Fruit fly (Drosophila melanogaster) whole organism, embryonic: ENCODE measurements around the gene Ocrl.
A peak's percentile ranks its signal among the peaks of the same experiment; 100 is the strongest.

Source experiments
- B-H1 ChIP-seq: fragments of 200-800 bp; sonication (Bioruptor generic); IDR thresholded peaks from 3 replicates; pipeline ENCODE4 v1.3.6; 2022; ENCODE audit warnings: missing biosample characterization, missing genetic modification characterization
- BEAF-32 ChIP-seq: fragments of 200-800 bp; sonication (Bioruptor generic); optimal IDR thresholded peaks from 3 replicates; lab custom pipeline; 2017; ENCODE audit warnings: missing biosample characterization, missing genetic modification characterization, mild to moderate bottlenecking, moderate library complexity, missing genetic modification reagents
- CG10209 ChIP-seq: fragments of 200-800 bp; sonication (Bioruptor generic); optimal IDR thresholded peaks from 3 replicates; lab custom pipeline; 2017; ENCODE audit warnings: missing biosample characterization, mild to moderate bottlenecking, missing genetic modification characterization, missing genetic modification reagents
- CG10431 ChIP-seq: fragments of 200-800 bp; sonication (Bioruptor generic); optimal IDR thresholded peaks from 3 replicates; lab custom pipeline; 2018; ENCODE audit warnings: missing biosample characterization, mild to moderate bottlenecking, missing genetic modification characterization
- CG10959 ChIP-seq: fragments of 200-800 bp; sonication (Bioruptor generic); IDR thresholded peaks from 2 replicates; pipeline ENCODE4 v1.3.6; 2022; ENCODE audit warnings: missing biosample characterization, missing genetic modification characterization
- CG12155 ChIP-seq: fragments of 200-800 bp; sonication (Bioruptor generic); optimal IDR thresholded peaks from 3 replicates; lab custom pipeline; 2016; ENCODE audit warnings: missing biosample characterization, missing genetic modification characterization
- CG13296 ChIP-seq: fragments of 200-800 bp; sonication (Bioruptor generic); optimal IDR thresholded peaks from 3 replicates; lab custom pipeline; 2018; ENCODE audit warnings: missing biosample characterization, mild to moderate bottlenecking, missing genetic modification characterization
- CG14441 ChIP-seq: fragments of 200-800 bp; sonication (Bioruptor generic); IDR thresholded peaks from 2 replicates; pipeline ENCODE4 v1.3.6; 2022; ENCODE audit warnings: missing biosample characterization, missing genetic modification characterization
- CG14965 ChIP-seq: fragments of 200-800 bp; sonication (Bioruptor generic); optimal IDR thresholded peaks from 2 replicates; lab custom pipeline; 2016; ENCODE audit warnings: missing biosample characterization, missing genetic modification characterization, borderline replicate concordance
- CG16815 ChIP-seq: fragments of 200-800 bp; sonication (Bioruptor generic); optimal IDR thresholded peaks from 3 replicates; lab custom pipeline; 2017; ENCODE audit warnings: missing biosample characterization, mild to moderate bottlenecking, missing genetic modification characterization
- CG17912 ChIP-seq: fragments of 200-800 bp; sonication (Bioruptor generic); optimal IDR thresholded peaks from 2 replicates; lab custom pipeline; 2018; ENCODE audit warnings: missing biosample characterization, mild to moderate bottlenecking, missing genetic modification characterization
- CG31224 ChIP-seq: fragments of 200-800 bp; sonication (Bioruptor generic); IDR thresholded peaks from 2 replicates; pipeline ENCODE4 v1.3.6; 2022; ENCODE audit warnings: missing biosample characterization, missing genetic modification characterization
- CG3726 ChIP-seq: fragments of 200-800 bp; sonication (Bioruptor generic); IDR thresholded peaks from 3 replicates; pipeline ENCODE4, ENCODE4 v1.3.6; 2022; ENCODE audit warnings: missing biosample characterization, missing genetic modification characterization
- CG4282 ChIP-seq: fragments of 200-800 bp; sonication (Bioruptor generic); optimal IDR thresholded peaks from 2 replicates; lab custom pipeline; 2016; ENCODE audit warnings: missing biosample characterization, missing genetic modification characterization
- CG6272 ChIP-seq: fragments of 200-800 bp; sonication (Bioruptor generic); IDR thresholded peaks from 2 replicates; pipeline ENCODE4 v1.3.6; 2022; ENCODE audit warnings: missing biosample characterization, missing genetic modification characterization
- CG6683 ChIP-seq: fragments of 200-800 bp; sonication (Bioruptor generic); optimal IDR thresholded peaks from 2 replicates; lab custom pipeline; 2017; ENCODE audit warnings: missing biosample characterization, mild to moderate bottlenecking, missing genetic modification characterization, missing genetic modification reagents
- CG6765 ChIP-seq: fragments of 200-800 bp; sonication (Bioruptor generic); optimal IDR thresholded peaks from 3 replicates; lab custom pipeline; 2017; ENCODE audit warnings: missing biosample characterization, mild to moderate bottlenecking, missing genetic modification characterization
- CG8290 ChIP-seq, 3 experiments: fragments of 200-800 bp; sonication (Bioruptor generic); optimal IDR thresholded peaks; 2 replicates each; lab custom pipeline; 2016 to 2019; ENCODE audit warnings: missing biosample characterization in 3 of 3, missing genetic modification characterization in 3 of 3, mild to moderate bottlenecking in 2 of 3, moderate library complexity in 1 of 3
- CG9797 ChIP-seq: fragments of 200-800 bp; sonication (Bioruptor generic); optimal IDR thresholded peaks from 3 replicates; lab custom pipeline; 2018; ENCODE audit warnings: missing biosample characterization, mild to moderate bottlenecking, missing genetic modification characterization
- CkIIα-i1 ChIP-seq: fragments of 200-800 bp; sonication (Bioruptor generic); IDR thresholded peaks from 2 replicates; pipeline ENCODE4 v1.3.6; 2022; ENCODE audit warnings: missing biosample characterization, missing genetic modification characterization
- D ChIP-seq, 2 experiments: fragments of 200-800 bp in 1 of 2; fragments of >200 bp in 1 of 2; sonication (Bioruptor generic) in 1 of 2; optimal IDR thresholded peaks; 2 replicates in 1 of 2; 3 replicates in 1 of 2; lab custom pipeline; 2017; ENCODE audit warnings: mild to moderate bottlenecking in 1 of 2, missing biosample characterization in 1 of 2, missing genetic modification characterization in 1 of 2, missing genetic modification reagents in 1 of 2
- D19A ChIP-seq: fragments of 200-800 bp; optimal IDR thresholded peaks from 3 replicates; lab custom pipeline; 2019; ENCODE audit warnings: missing biosample characterization, mild to moderate bottlenecking, missing genetic modification characterization, moderate library complexity
- Fer1 ChIP-seq: fragments of 200-800 bp; sonication (Bioruptor generic); optimal IDR thresholded peaks from 2 replicates; lab custom pipeline; 2017; ENCODE audit warnings: missing biosample characterization, mild to moderate bottlenecking, missing genetic modification characterization
- Kr ChIP-seq: fragments of 200-800 bp; sonication (Bioruptor generic); optimal IDR thresholded peaks from 2 replicates; lab custom pipeline; 2017; ENCODE audit warnings: missing biosample characterization, mild to moderate bottlenecking, missing genetic modification characterization
- Lpt ChIP-seq: fragments of >200 bp; optimal IDR thresholded peaks from 2 replicates; lab custom pipeline; 2018; ENCODE audit warnings: missing biosample characterization, missing genetic modification characterization
- NFAT ChIP-seq: fragments of 200-800 bp; sonication (Bioruptor generic); IDR thresholded peaks from 2 replicates; pipeline ENCODE4 v1.3.6; 2022; ENCODE audit warnings: missing biosample characterization, missing genetic modification characterization
- Nf-YC ChIP-seq: fragments of 200-800 bp; optimal IDR thresholded peaks from 3 replicates; lab custom pipeline; 2019; ENCODE audit warnings: missing biosample characterization, mild to moderate bottlenecking, missing genetic modification characterization, moderate library complexity
- NfI ChIP-seq: fragments of 200-800 bp; sonication (Bioruptor generic); optimal IDR thresholded peaks from 3 replicates; lab custom pipeline; 2018; ENCODE audit warnings: missing biosample characterization, mild to moderate bottlenecking, missing genetic modification characterization, moderate library complexity
- Opbp ChIP-seq: fragments of 200-800 bp; sonication (Bioruptor generic); IDR thresholded peaks from 3 replicates; pipeline ENCODE4 v1.3.6; 2022; ENCODE audit warnings: missing biosample characterization, missing genetic modification characterization; ENCODE audit not compliant: partially characterized antibody
- Optix ChIP-seq: fragments of 200-800 bp; sonication (Bioruptor generic); IDR thresholded peaks from 3 replicates; pipeline ENCODE4 v1.3.6; 2022; ENCODE audit warnings: missing biosample characterization, missing genetic modification characterization
- Pdp1 ChIP-seq, 2 experiments: fragments of 200-800 bp; sonication (Bioruptor generic); optimal IDR thresholded peaks; 3 replicates each; lab custom pipeline; 2016; ENCODE audit warnings: missing biosample characterization in 2 of 2, missing genetic modification characterization in 2 of 2, mild to moderate bottlenecking in 1 of 2, moderate library complexity in 1 of 2
- Poxn ChIP-seq: fragments of 200-800 bp; sonication (Bioruptor generic); IDR thresholded peaks from 2 replicates; pipeline ENCODE4 v1.3.6; 2022; ENCODE audit warnings: missing biosample characterization, missing genetic modification characterization
- Six4 ChIP-seq: fragments of 200-800 bp; sonication (Bioruptor generic); optimal IDR thresholded peaks from 2 replicates; lab custom pipeline; 2016; ENCODE audit warnings: missing biosample characterization, missing genetic modification characterization
- Taf1 ChIP-seq: fragments of 200-800 bp; sonication (Bioruptor generic); IDR thresholded peaks from 2 replicates; pipeline ENCODE4 v1.3.6; 2022; ENCODE audit warnings: missing biosample characterization, missing genetic modification characterization
- Usf ChIP-seq: fragments of 200-800 bp; sonication (Bioruptor generic); optimal IDR thresholded peaks from 2 replicates; lab custom pipeline; 2017; ENCODE audit warnings: missing genotype, missing biosample characterization, missing genetic modification characterization
- ac ChIP-seq: fragments of 200-800 bp; sonication (Bioruptor generic); optimal IDR thresholded peaks from 3 replicates; lab custom pipeline; 2017; ENCODE audit warnings: missing biosample characterization, mild to moderate bottlenecking, missing genetic modification characterization
- cwo ChIP-seq: fragments of 200-800 bp; sonication (Bioruptor generic); optimal IDR thresholded peaks from 3 replicates; lab custom pipeline; 2017; ENCODE audit warnings: missing biosample characterization, missing genetic modification characterization, mild to moderate bottlenecking, moderate library complexity, missing genetic modification reagents
- dan ChIP-seq: fragments of 200-800 bp; sonication (Bioruptor generic); IDR thresholded peaks from 2 replicates; pipeline ENCODE4 v1.3.6; 2022; ENCODE audit warnings: missing biosample characterization, missing genetic modification characterization
- ftz-f1 ChIP-seq: fragments of 200-800 bp; sonication (Bioruptor generic); optimal IDR thresholded peaks from 2 replicates; lab custom pipeline; 2016; ENCODE audit warnings: missing biosample characterization, missing genetic modification characterization
- gsb-n ChIP-seq: fragments of 200-800 bp; sonication (Bioruptor generic); optimal IDR thresholded peaks from 3 replicates; lab custom pipeline; 2018; ENCODE audit warnings: missing biosample characterization, mild to moderate bottlenecking, missing genetic modification characterization
- kay ChIP-seq: fragments of 200-800 bp; sonication (Bioruptor generic); optimal IDR thresholded peaks from 2 replicates; lab custom pipeline; 2016; ENCODE audit warnings: missing biosample characterization, missing genetic modification characterization
- ken ChIP-seq: fragments of 200-800 bp; sonication (Bioruptor generic); IDR thresholded peaks from 3 replicates; pipeline ENCODE4 v1.3.6; 2022; ENCODE audit warnings: missing biosample characterization, missing genetic modification characterization
- kni ChIP-seq: fragments of 200-800 bp; sonication (Bioruptor generic); optimal IDR thresholded peaks from 3 replicates; lab custom pipeline; 2017; ENCODE audit warnings: mild to moderate bottlenecking, missing biosample characterization, missing genetic modification reagents, missing genetic modification characterization
- nerfin-1 ChIP-seq: fragments of 200-800 bp; sonication (Bioruptor generic); optimal IDR thresholded peaks from 3 replicates; lab custom pipeline; 2019; ENCODE audit warnings: missing biosample characterization, mild to moderate bottlenecking, missing genetic modification characterization, moderate library complexity
- pho ChIP-seq: fragments of 200-800 bp; sonication (Bioruptor generic); optimal IDR thresholded peaks from 2 replicates; lab custom pipeline; 2016; ENCODE audit warnings: missing biosample characterization, missing genetic modification characterization
- sens ChIP-seq: fragments of 200-800 bp; sonication (Bioruptor generic); peaks from one replicate; lab custom pipeline; 2016; ENCODE audit warnings: missing biosample characterization, missing genetic modification characterization
- slp2 ChIP-seq: fragments of 200-800 bp; sonication (Bioruptor generic); optimal IDR thresholded peaks from 2 replicates; lab custom pipeline; 2016; ENCODE audit warnings: missing biosample characterization, missing genetic modification characterization
- zen ChIP-seq: fragments of 200-800 bp; sonication (Bioruptor generic); optimal IDR thresholded peaks from 3 replicates; lab custom pipeline; 2018; ENCODE audit warnings: missing biosample characterization, mild to moderate bottlenecking, missing genetic modification characterization, moderate library complexity
- zfh2 ChIP-seq: fragments of 200-800 bp; sonication (Bioruptor generic); optimal IDR thresholded peaks from 2 replicates; lab custom pipeline; 2016; ENCODE audit warnings: missing biosample characterization, missing genetic modification characterization

The Ocrl gene

DNA sequence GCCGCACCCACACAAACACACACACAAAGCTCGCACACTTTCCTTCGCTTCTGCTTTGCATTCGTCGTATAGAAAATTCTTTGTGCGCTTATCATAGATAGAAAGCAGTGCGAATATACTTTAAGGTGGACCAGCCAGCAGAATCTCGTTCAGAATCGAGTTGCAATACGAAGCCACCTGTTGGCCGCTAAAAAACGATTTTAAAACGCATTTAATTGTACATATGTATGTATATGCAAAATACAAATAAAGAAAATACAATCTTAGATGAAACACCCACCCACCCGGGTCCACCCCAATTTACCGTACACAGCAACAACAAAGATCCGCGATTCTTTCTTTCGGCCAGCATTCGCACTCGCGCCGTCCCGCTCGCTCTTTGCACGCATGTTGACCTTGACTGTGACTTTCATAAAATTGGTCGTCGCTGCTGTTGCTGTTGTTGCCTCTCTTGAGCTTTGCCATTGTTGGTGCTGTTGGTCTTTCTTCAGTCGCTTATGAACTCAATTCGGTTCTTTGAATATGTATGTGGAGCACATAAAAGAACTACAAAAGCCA is 25.8 kb downstream of the Ocrl start (continued):
- TF ChIP-seq Pdp1 (GFP tag; optimal IDR thresholded peaks at IDR 0.05; lab: Kevin White, UChicago) (no peak), kay (GFP tag; lab: Kevin White, UChicago) (no peak), CG14965 (GFP tag; lab: Kevin White, UChicago) (no peak), NfI (GFP tag; lab: Kevin White, UChicago) (peak; percentile 30), nerfin-1 (tag; lab: Kevin White, UChicago) (no peak), CG31224 (GFP tag; lab: Robert Waterston, UW) (peak; percentile 42; the same call in 1 of the 2 replicates), gsb-n (tag; lab: Kevin White, UChicago) (no peak), Six4 (no peak), CG10209 (GFP tag; lab: Kevin White, UChicago) (peak; percentile 52), sens (GFP tag; lab: Kevin White, UChicago) (peak; percentile 69), Taf1 (peak; percentile 22; the same call in 1 of the 2 replicates), B-H1 (no peak; the same call in 2 of the 3 replicates), Fer1 (GFP tag; lab: Kevin White, UChicago) (peak; percentile 70), CG12155 (GFP tag; lab: Kevin White, UChicago) (peak; percentile 59), CG3726 (GFP tag; lab: Robert Waterston, UW) (no peak), cwo (peak; percentile 59), CG9797 (GFP tag; lab: Kevin White, UChicago) (no peak), zen (tag; lab: Kevin White, UChicago) (no peak), Opbp (GFP tag; lab: Robert Waterston, UW) (no peak), CG13296 (no peak), ac (GFP tag; lab: Kevin White, UChicago) (no peak), D (optimal IDR thresholded peaks at IDR 0.05; lab: Kevin White, UChicago) (no peak), D (GFP tag; optimal IDR thresholded peaks at IDR 0.05; lab: Kevin White, UChicago) (no peak), Usf (peak; percentile 77), CG4282 (GFP tag; lab: Kevin White, UChicago) (no peak), CkIIα-i1 (GFP tag; lab: Robert Waterston, UW) (no peak), Kr (GFP tag; lab: Kevin White, UChicago) (no peak), pho (peak; percentile 54), kni (GFP tag; lab: Kevin White, UChicago) (no peak), CG17912 (GFP tag; lab: Kevin White, UChicago) (no peak), CG6683 (GFP tag; lab: Kevin White, UChicago) (peak; percentile 16), CG10959 (GFP tag; lab: Robert Waterston, UW) (no peak), ken (GFP tag; lab: Robert Waterston, UW) (no peak), CG6765 (GFP tag; lab: Kevin White, UChicago) (peak; percentile 62), zfh2 (peak; percentile 86), BEAF-32 (GFP tag; lab: Kevin White, UChicago) (no peak), Optix (GFP tag; lab: Robert Waterston, UW) (no peak), dan (GFP tag; lab: Robert Waterston, UW) (no peak), D19A (tag; lab: Kevin White, UChicago) (no peak), CG10431 (no peak), slp2 (GFP tag; lab: Kevin White, UChicago) (no peak), CG6272 (GFP tag; lab: Robert Waterston, UW) (no peak), Nf-YC (tag; lab: Kevin White, UChicago) (no peak), ftz-f1 (GFP tag; lab: Kevin White, UChicago) (peak; percentile 57), CG14441 (0 out of 2 replicates have a peak, but pooled peaks have one; percentile 17), CG8290 (GFP tag; optimal IDR thresholded peaks at IDR 0.05; lab: Kevin White, UChicago) (no peak), CG8290 (tag; optimal IDR thresholded peaks at IDR 0.05; lab: Kevin White, UChicago) (peak in 1 of 2 experiments; percentile 78), CG16815 (GFP tag; lab: Kevin White, UChicago) (peak; percentile 50), NFAT (peak; percentile 57; the same call in 1 of the 2 replicates), Poxn (GFP tag; lab: Robert Waterston, UW) (no peak), Lpt (GFP tag; lab: Kevin White, UChicago) (no peak)
